Fruit fly (Drosophila melanogaster): ENCODE measurements around the gene PrBP.

The PrBP gene

dm6 chr2L:8691292-8691975, 5.7 kb upstream of the PrBP start (continued):
- TF ChIP-seq CG1621 (tag; optimal IDR thresholded peaks at IDR 0.05) (peak; percentile 72), salr (GFP tag; optimal IDR thresholded peaks at IDR 0.05) (peak; percentile 41 to 97), dsx (GFP tag; optimal IDR thresholded peaks at IDR 0.05; ENCODE audit: poor library complexity, severe bottlenecking) (peak; percentile 84), Blimp-1 (GFP tag; optimal IDR thresholded peaks at IDR 0.05) (peak; percentile 80), achi (GFP tag; optimal IDR thresholded peaks at IDR 0.05) (peak; percentile 93), Gug (GFP tag; IDR thresholded peaks at IDR 0.05) (peak; percentile 61; the same call in 1 of the 2 replicates), esn (GFP tag; optimal IDR thresholded peaks at IDR 0.05) (peak; percentile 95), fkh (GFP tag; optimal IDR thresholded peaks at IDR 0.05) (peak; percentile 98), svp (GFP tag) (peak; percentile 98)

dm6 chr2L:8690913-8691291, 5.1 kb upstream of the PrBP start:
- TF ChIP-seq topi (GFP tag; optimal IDR thresholded peaks at IDR 0.05) (no peak), vri (GFP tag; optimal IDR thresholded peaks at IDR 0.05) (no peak), CG15336 (GFP tag; IDR thresholded peaks at IDR 0.05) (no peak), Smox (GFP tag; optimal IDR thresholded peaks at IDR 0.05) (no peak), CG11762 (GFP tag; optimal IDR thresholded peaks at IDR 0.05; ENCODE audit: insufficient read depth) (no peak), pdm3 (GFP tag; optimal IDR thresholded peaks at IDR 0.05) (no peak)

- TF ChIP-seq Eip78C (GFP tag), result peak; percentile 80
- no peak for TF ChIP-seq CG6854 (GFP tag; optimal IDR thresholded peaks at IDR 0.05)
- TF ChIP-seq eg (GFP tag; IDR thresholded peaks at IDR 0.05), result peak; percentile 7; the same call in 2 of the 3 replicates
- no peak for TF ChIP-seq CG6276 (GFP tag; optimal IDR thresholded peaks at IDR 0.05)
These were observed 4.6 kb upstream of the PrBP start for dm6 chr2L:8690382-8690781.

- 0 out of 3 replicates have a peak, but pooled peaks have one; percentile 7 for TF ChIP-seq CG6163 (GFP tag; IDR thresholded peaks at IDR 0.05)
- peak; percentile 72 for TF ChIP-seq Eip78C (GFP tag)
- no peak for TF ChIP-seq CG9139 (GFP tag; optimal IDR thresholded peaks at IDR 0.05)
These were observed 4.1 kb upstream of the PrBP start for dm6 chr2L:8689853-8690252.

DNA sequence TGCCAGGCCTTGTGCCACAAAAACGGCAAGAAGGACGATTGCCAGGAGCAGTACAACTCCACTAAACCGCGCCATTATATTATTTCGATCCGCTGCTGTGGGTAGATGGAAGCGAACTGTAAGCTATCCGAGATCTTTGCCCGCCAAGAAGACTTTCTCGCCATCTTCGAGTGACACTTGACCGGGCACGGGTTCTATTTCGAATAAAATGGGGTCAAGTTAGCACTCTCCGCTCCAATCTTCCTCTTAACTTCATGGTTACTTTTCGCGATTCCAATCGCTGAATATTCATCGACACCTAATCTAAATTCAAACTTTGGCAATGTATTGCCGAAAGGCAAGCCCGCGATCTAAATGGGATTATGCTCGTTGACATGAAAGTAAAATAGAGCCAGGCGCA, 1.5 kb downstream of the PrBP start, which contains the start of gene CG9289:
TSS of gene CG9289 (minus strand) at position 101 of the 400 bp plus-strand sequence.
- TF ChIP-seq OdsH (GFP tag; optimal IDR thresholded peaks at IDR 0.05) (no peak), CG32006 (GFP tag; optimal IDR thresholded peaks at IDR 0.05) (no peak), Lpt (GFP tag; optimal IDR thresholded peaks at IDR 0.05) (no peak), CG6854 (GFP tag; optimal IDR thresholded peaks at IDR 0.05) (no peak), spab (GFP tag; optimal IDR thresholded peaks at IDR 0.05) (no peak), Blimp-1 (GFP tag; optimal IDR thresholded peaks at IDR 0.05) (no peak), CG11762 (GFP tag; optimal IDR thresholded peaks at IDR 0.05; ENCODE audit: insufficient read depth) (no peak), CG4318 (GFP tag; optimal IDR thresholded peaks at IDR 0.05) (no peak)

- TF ChIP-seq Eip78C (GFP tag) (peak; percentile 28), Ets21C (GFP tag; optimal IDR thresholded peaks at IDR 0.05) (no peak)
These were observed 2.3 kb downstream of the PrBP start for dm6 chr2L:8683261-8684042.

DNA sequence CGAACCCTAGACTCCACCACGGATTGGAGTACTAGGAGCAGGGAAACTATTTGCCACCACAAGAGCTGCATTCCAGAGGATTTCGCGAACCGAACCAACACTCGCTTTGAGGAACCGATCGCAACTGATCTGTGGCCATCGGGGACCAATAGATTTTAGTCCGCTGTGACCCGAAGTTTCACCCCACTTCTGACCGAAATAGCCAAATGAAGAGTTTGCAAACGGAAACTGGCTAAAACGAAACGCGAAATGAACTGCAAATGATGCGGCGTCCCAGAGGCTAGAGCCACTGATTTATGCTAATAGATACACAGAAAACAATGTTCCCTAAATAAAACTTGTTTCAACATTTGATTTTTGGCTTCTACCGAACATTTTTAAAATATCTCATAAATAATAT, 6.0 kb downstream of the PrBP start, which contains the start of gene CG9287:
TSS of gene CG9287 (minus strand) at position 101 of the 400 bp plus-strand sequence.
- TF ChIP-seq lz (GFP tag; optimal IDR thresholded peaks at IDR 0.05), result no peak
- TF ChIP-seq Eip75B (GFP tag; optimal IDR thresholded peaks at IDR 0.05), result no peak
- TF ChIP-seq CG3919 (GFP tag; optimal IDR thresholded peaks at IDR 0.05), result no peak
- no peak for TF ChIP-seq esn (GFP tag; optimal IDR thresholded peaks at IDR 0.05)
- no peak for TF ChIP-seq CG6276 (GFP tag; optimal IDR thresholded peaks at IDR 0.05)
- no peak for TF ChIP-seq Sox102F (GFP tag; optimal IDR thresholded peaks at IDR 0.05)
- TF ChIP-seq CG6854 (GFP tag; optimal IDR thresholded peaks at IDR 0.05), result no peak
- TF ChIP-seq CG6163 (GFP tag; IDR thresholded peaks at IDR 0.05), result no peak
- no peak for TF ChIP-seq CG11902 (GFP tag; optimal IDR thresholded peaks at IDR 0.05)
- no peak for TF ChIP-seq Blimp-1 (GFP tag; optimal IDR thresholded peaks at IDR 0.05)
- no peak for TF ChIP-seq CG15336 (GFP tag; IDR thresholded peaks at IDR 0.05)
- no peak for TF ChIP-seq acj6 (GFP tag; optimal IDR thresholded peaks at IDR 0.05)
- no peak for TF ChIP-seq cyc (GFP tag; optimal IDR thresholded peaks at IDR 0.05)
- TF ChIP-seq CG9139 (GFP tag; optimal IDR thresholded peaks at IDR 0.05), result no peak
- TF ChIP-seq vri (GFP tag; optimal IDR thresholded peaks at IDR 0.05), result no peak
- no peak for TF ChIP-seq ss (GFP tag; optimal IDR thresholded peaks at IDR 0.05)
- no peak for TF ChIP-seq achi (GFP tag; optimal IDR thresholded peaks at IDR 0.05)
- no peak for TF ChIP-seq Hr38 (GFP tag; optimal IDR thresholded peaks at IDR 0.05)

All from whole organism, prepupa.